Fruit fly (Drosophila melanogaster) whole organism, embryonic: ENCODE results near the gene Sodq.

Experiments used
- ATbp ChIP-seq: fragments of 200-800 bp; sonication (Bioruptor generic); optimal IDR thresholded peaks from 2 replicates; lab custom pipeline; 2017; ENCODE audit warnings: missing biosample characterization, mild to moderate bottlenecking, missing genetic modification characterization, missing genetic modification reagents
- CG11398 ChIP-seq: fragments of 200-800 bp; sonication (Bioruptor generic); optimal IDR thresholded peaks from 2 replicates; lab custom pipeline; 2016; ENCODE audit warnings: missing biosample characterization, missing genetic modification characterization
- CG11695 ChIP-seq: fragments of 200-800 bp; sonication (Bioruptor generic); IDR thresholded peaks from 3 replicates; pipeline ENCODE4 v1.3.6; 2022; ENCODE audit warnings: missing biosample characterization, missing genetic modification characterization
- CG12071 ChIP-seq: fragments of 200-800 bp; sonication (Bioruptor generic); optimal IDR thresholded peaks from 3 replicates; lab custom pipeline; 2018; ENCODE audit warnings: missing biosample characterization, mild to moderate bottlenecking, missing genetic modification characterization
- CG12104 ChIP-seq: fragments of 200-800 bp; sonication (Bioruptor generic); optimal IDR thresholded peaks from 3 replicates; lab custom pipeline; 2016; ENCODE audit warnings: missing biosample characterization, missing genetic modification characterization
- CG12236 ChIP-seq: fragments of 200-800 bp; sonication (Bioruptor generic); optimal IDR thresholded peaks from 2 replicates; lab custom pipeline; 2016; ENCODE audit warnings: missing biosample characterization, missing genetic modification characterization
- CG1233 ChIP-seq: fragments of 200-800 bp; sonication (Bioruptor generic); optimal IDR thresholded peaks from 4 replicates; lab custom pipeline; 2018; ENCODE audit warnings: missing biosample characterization, mild to moderate bottlenecking, missing genetic modification characterization
- CG13424 ChIP-seq: fragments of 200-800 bp; sonication (Bioruptor generic); optimal IDR thresholded peaks from 2 replicates; lab custom pipeline; 2019; ENCODE audit warnings: missing biosample characterization, mild to moderate bottlenecking, missing genetic modification characterization, moderate library complexity
- CG14441 ChIP-seq: fragments of 200-800 bp; sonication (Bioruptor generic); IDR thresholded peaks from 2 replicates; pipeline ENCODE4 v1.3.6; 2022; ENCODE audit warnings: missing biosample characterization, missing genetic modification characterization
- CG14710 ChIP-seq: fragments of 200-800 bp; sonication (Bioruptor generic); optimal IDR thresholded peaks from 3 replicates; lab custom pipeline; 2019; ENCODE audit warnings: missing biosample characterization, mild to moderate bottlenecking, missing genetic modification characterization, moderate library complexity
- CG15011 ChIP-seq: fragments of 200-800 bp; sonication (Bioruptor generic); optimal IDR thresholded peaks from 3 replicates; lab custom pipeline; 2018; ENCODE audit warnings: missing biosample characterization, mild to moderate bottlenecking, missing genetic modification characterization
- CG15696 ChIP-seq: fragments of 200-800 bp; sonication (Bioruptor generic); optimal IDR thresholded peaks from 2 replicates; lab custom pipeline; 2019; ENCODE audit warnings: missing biosample characterization, mild to moderate bottlenecking, missing genetic modification characterization, moderate library complexity
- CG1647 ChIP-seq: fragments of 200-800 bp; sonication (Bioruptor generic); optimal IDR thresholded peaks from 3 replicates; lab custom pipeline; 2016; ENCODE audit warnings: missing biosample characterization, missing genetic modification characterization
- CG18262 ChIP-seq: fragments of 200-800 bp; optimal IDR thresholded peaks from 3 replicates; lab custom pipeline; 2019; ENCODE audit warnings: missing biosample characterization, mild to moderate bottlenecking, missing genetic modification characterization, moderate library complexity
- CG3163 ChIP-seq: fragments of 200-800 bp; sonication (Bioruptor generic); optimal IDR thresholded peaks from 3 replicates; lab custom pipeline; 2016; ENCODE audit warnings: missing biosample characterization, missing genetic modification characterization
- CG33557 ChIP-seq: fragments of 200-800 bp; sonication (Bioruptor generic); optimal IDR thresholded peaks from 2 replicates; lab custom pipeline; 2019; ENCODE audit warnings: missing biosample characterization, mild to moderate bottlenecking, missing genetic modification characterization, moderate library complexity
- CG3407 ChIP-seq: fragments of 200-800 bp; sonication (Bioruptor generic); optimal IDR thresholded peaks from 2 replicates; lab custom pipeline; 2018; ENCODE audit warnings: missing biosample characterization, mild to moderate bottlenecking, missing genetic modification characterization
- CG8089 ChIP-seq: fragments of 200-800 bp; sonication (Bioruptor generic); optimal IDR thresholded peaks from 3 replicates; lab custom pipeline; 2016; ENCODE audit warnings: missing biosample characterization, missing genetic modification characterization
- CG9437 ChIP-seq: fragments of 200-800 bp; sonication (Bioruptor generic); optimal IDR thresholded peaks from 2 replicates; lab custom pipeline; 2018; ENCODE audit warnings: missing biosample characterization, mild to moderate bottlenecking, missing genetic modification characterization
- CG9727 ChIP-seq: fragments of 200-800 bp; sonication (Bioruptor generic); optimal IDR thresholded peaks from 3 replicates; lab custom pipeline; 2017; ENCODE audit warnings: missing biosample characterization, mild to moderate bottlenecking, missing genetic modification characterization
- CG9797 ChIP-seq: fragments of 200-800 bp; sonication (Bioruptor generic); optimal IDR thresholded peaks from 3 replicates; lab custom pipeline; 2018; ENCODE audit warnings: missing biosample characterization, mild to moderate bottlenecking, missing genetic modification characterization
- Dref ChIP-seq: fragments of 200-800 bp; sonication (Bioruptor generic); IDR thresholded peaks from 2 replicates; pipeline ENCODE4 v1.3.6; 2022; ENCODE audit warnings: missing biosample characterization, missing genetic modification characterization
- ERR ChIP-seq: fragments of 200-800 bp; sonication (Bioruptor generic); optimal IDR thresholded peaks from 2 replicates; lab custom pipeline; 2016; ENCODE audit warnings: missing biosample characterization, missing genetic modification characterization
- HmgD ChIP-seq: fragments of 200-800 bp; sonication (Bioruptor generic); optimal IDR thresholded peaks from 3 replicates; lab custom pipeline; 2016; ENCODE audit warnings: missing biosample characterization, missing genetic modification characterization
- Jarid2 ChIP-seq: fragments of 200-800 bp; sonication (Bioruptor generic); optimal IDR thresholded peaks from 3 replicates; lab custom pipeline; 2017; ENCODE audit warnings: mild to moderate bottlenecking, missing biosample characterization, missing genetic modification reagents, missing genetic modification characterization
- Med ChIP-seq: fragments of 200-800 bp; sonication (Bioruptor generic); peaks from one replicate; lab custom pipeline; 2016; ENCODE audit warnings: missing biosample characterization, missing genetic modification characterization, mild to moderate bottlenecking, inconsistent platforms, moderate library complexity
- Mes4 ChIP-seq: fragments of 200-800 bp; sonication (Bioruptor generic); optimal IDR thresholded peaks from 2 replicates; lab custom pipeline; 2016; ENCODE audit warnings: missing biosample characterization, missing genetic modification characterization
- PHDP ChIP-seq: fragments of 200-800 bp; sonication (Bioruptor generic); optimal IDR thresholded peaks from 3 replicates; lab custom pipeline; 2018; ENCODE audit warnings: missing biosample characterization, mild to moderate bottlenecking, missing genetic modification characterization, moderate library complexity
- Sry-δ ChIP-seq: fragments of 200-800 bp; sonication (Bioruptor generic); optimal IDR thresholded peaks from 2 replicates; lab custom pipeline; 2016; ENCODE audit warnings: missing biosample characterization, missing genetic modification characterization
- Ssrp ChIP-seq: fragments of 200-800 bp; sonication (Bioruptor generic); optimal IDR thresholded peaks from 2 replicates; lab custom pipeline; 2018; ENCODE audit warnings: missing biosample characterization, mild to moderate bottlenecking, missing genetic modification characterization, moderate library complexity
- TFAM ChIP-seq: fragments of 200-800 bp; sonication (Bioruptor generic); optimal IDR thresholded peaks from 2 replicates; lab custom pipeline; 2017; ENCODE audit warnings: missing biosample characterization, missing genetic modification characterization, inconsistent platforms
- Xrp1 ChIP-seq: fragments of 200-800 bp; sonication (Bioruptor generic); IDR thresholded peaks from 2 replicates; pipeline ENCODE4 v1.3.6; 2022; ENCODE audit warnings: missing biosample characterization, missing genetic modification characterization
- YL-1 ChIP-seq: fragments of 200-800 bp; sonication (Bioruptor generic); optimal IDR thresholded peaks from 3 replicates; lab custom pipeline; 2017; ENCODE audit warnings: missing biosample characterization, mild to moderate bottlenecking, missing genetic modification characterization
- ac ChIP-seq: fragments of 200-800 bp; sonication (Bioruptor generic); optimal IDR thresholded peaks from 3 replicates; lab custom pipeline; 2017; ENCODE audit warnings: missing biosample characterization, mild to moderate bottlenecking, missing genetic modification characterization
- ap ChIP-seq: fragments of 200-800 bp; sonication (Bioruptor generic); IDR thresholded peaks from 2 replicates; pipeline ENCODE4 v1.3.6; 2022; ENCODE audit warnings: missing biosample characterization, missing genetic modification characterization
- bab2 ChIP-seq: fragments of 200-800 bp; sonication (Bioruptor generic); optimal IDR thresholded peaks from 2 replicates; lab custom pipeline; 2016; ENCODE audit warnings: missing biosample characterization, missing genetic modification characterization
- bbx ChIP-seq: fragments of 200-800 bp; sonication (Bioruptor generic); IDR thresholded peaks from 2 replicates; pipeline ENCODE4 v1.3.6; 2022; ENCODE audit warnings: missing biosample characterization, missing genetic modification characterization; ENCODE audit not compliant: partially characterized antibody
- chm ChIP-seq: fragments of 200-800 bp; sonication (Bioruptor generic); IDR thresholded peaks from 2 replicates; pipeline ENCODE4 v1.3.6; 2022; ENCODE audit warnings: missing biosample characterization, missing genetic modification characterization
- fd64A ChIP-seq: fragments of 200-800 bp; sonication (Bioruptor generic); optimal IDR thresholded peaks from 3 replicates; lab custom pipeline; 2018; ENCODE audit warnings: missing biosample characterization, mild to moderate bottlenecking, missing genetic modification characterization
- gem ChIP-seq: fragments of 200-800 bp; sonication (Bioruptor generic); optimal IDR thresholded peaks from 2 replicates; lab custom pipeline; 2019; ENCODE audit warnings: missing biosample characterization, mild to moderate bottlenecking, missing genetic modification characterization, moderate library complexity
- grn ChIP-seq: fragments of 200-800 bp; sonication (Bioruptor generic); optimal IDR thresholded peaks from 3 replicates; lab custom pipeline; 2017; ENCODE audit warnings: missing biosample characterization, missing genetic modification characterization
- gsb-n ChIP-seq: fragments of 200-800 bp; sonication (Bioruptor generic); optimal IDR thresholded peaks from 3 replicates; lab custom pipeline; 2018; ENCODE audit warnings: missing biosample characterization, mild to moderate bottlenecking, missing genetic modification characterization
- nau ChIP-seq: fragments of 200-800 bp; sonication (Bioruptor generic); optimal IDR thresholded peaks from 3 replicates; lab custom pipeline; 2017; ENCODE audit warnings: missing biosample characterization, mild to moderate bottlenecking, missing genetic modification characterization, missing genetic modification reagents
- nom ChIP-seq: fragments of 200-800 bp; sonication (Bioruptor generic); optimal IDR thresholded peaks from 2 replicates; lab custom pipeline; 2017; ENCODE audit warnings: missing biosample characterization, missing genetic modification characterization, mild to moderate bottlenecking, moderate library complexity, missing genetic modification reagents
- onecut ChIP-seq: fragments of 200-800 bp; sonication (Bioruptor generic); IDR thresholded peaks from 2 replicates; pipeline ENCODE4 v1.3.6; 2022; ENCODE audit warnings: missing biosample characterization, missing genetic modification characterization
- otp ChIP-seq: fragments of 200-800 bp; sonication (Bioruptor generic); IDR thresholded peaks from 3 replicates; pipeline ENCODE4, ENCODE4 v1.3.6; 2022; ENCODE audit warnings: missing biosample characterization, missing genetic modification characterization
- pros ChIP-seq: fragments of 200-800 bp; sonication (Bioruptor generic); optimal IDR thresholded peaks from 3 replicates; lab custom pipeline; 2019; ENCODE audit warnings: missing biosample characterization, mild to moderate bottlenecking, missing genetic modification characterization, moderate library complexity
- sens ChIP-seq: fragments of 200-800 bp; sonication (Bioruptor generic); peaks from one replicate; lab custom pipeline; 2016; ENCODE audit warnings: missing biosample characterization, missing genetic modification characterization
- sens-2 ChIP-seq: fragments of 200-800 bp; sonication (Bioruptor generic); IDR thresholded peaks from 2 replicates; pipeline ENCODE4 v1.3.6; 2022; ENCODE audit warnings: missing biosample characterization, missing genetic modification characterization
- sim ChIP-seq: fragments of 200-800 bp; sonication (Bioruptor generic); IDR thresholded peaks from 2 replicates; pipeline ENCODE4 v1.3.6; 2022; ENCODE audit warnings: missing biosample characterization, missing genetic modification characterization
- yki ChIP-seq: fragments of >200 bp; optimal IDR thresholded peaks from 3 replicates; lab custom pipeline; 2018

The Sodq gene

DNA sequence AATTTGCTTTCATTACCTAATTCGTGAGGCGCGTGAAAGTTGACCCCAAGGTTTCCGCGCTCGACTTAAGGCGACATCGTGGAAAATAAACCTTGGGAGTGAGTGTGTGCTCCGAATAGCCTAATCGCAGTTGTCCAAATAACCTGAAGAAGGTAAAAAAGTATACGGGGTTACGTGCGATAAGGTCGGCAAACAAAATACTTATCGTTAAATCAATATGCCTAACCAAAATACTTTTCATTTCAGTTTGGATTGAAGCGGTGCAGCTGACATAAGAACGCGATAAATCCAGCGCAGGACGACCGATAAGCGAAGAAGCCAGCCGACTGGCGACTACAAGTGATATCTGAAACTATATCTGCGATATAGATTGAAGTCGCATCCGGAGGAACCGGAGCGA lies 10.5 kb upstream of the Sodq start (continued):
- TF ChIP-seq Xrp1 = peak; percentile 68
- TF ChIP-seq gem (tag; lab: Kevin White, UChicago) = peak; percentile 31
- TF ChIP-seq onecut (GFP tag; lab: Robert Waterston, UW) = peak; percentile 29; the same call in 1 of the 2 replicates
- TF ChIP-seq CG12236 (GFP tag; lab: Kevin White, UChicago) = peak; percentile 38
- TF ChIP-seq CG13424 (tag; lab: Kevin White, UChicago) = peak; percentile 22
- TF ChIP-seq Jarid2 = no peak
- TF ChIP-seq Mes4 = peak; percentile 44
- TF ChIP-seq ERR (GFP tag; lab: Kevin White, UChicago) = no peak
- TF ChIP-seq PHDP = peak; percentile 21
- TF ChIP-seq fd64A = peak; percentile 86
- peak; percentile 86 for TF ChIP-seq ATbp (GFP tag; lab: Kevin White, UChicago)
- peak; percentile 16 for TF ChIP-seq CG15011
- peak; percentile 31; the same call in 1 of the 3 replicates for TF ChIP-seq otp (GFP tag; lab: Robert Waterston, UW)
- TF ChIP-seq sens-2 = peak; percentile 77
- peak; percentile 6 for TF ChIP-seq Sry-δ (GFP tag; lab: Kevin White, UChicago)
- no peak for TF ChIP-seq ap
- no peak for TF ChIP-seq TFAM (GFP tag; lab: Kevin White, UChicago)
- TF ChIP-seq CG12071 (GFP tag; lab: Kevin White, UChicago) = peak; percentile 24
- peak; percentile 13 for TF ChIP-seq CG9727 (GFP tag; lab: Kevin White, UChicago)
- peak; percentile 18 for TF ChIP-seq YL-1 (GFP tag; lab: Kevin White, UChicago)
- TF ChIP-seq gsb-n (tag; lab: Kevin White, UChicago) = peak; percentile 38
- TF ChIP-seq nau (GFP tag; lab: Kevin White, UChicago) = peak; percentile 66
- peak; percentile 6 for TF ChIP-seq CG3163
- TF ChIP-seq CG12104 (GFP tag; lab: Kevin White, UChicago) = no peak
- peak; percentile 74; the same call in 1 of the 2 replicates for TF ChIP-seq chm
- TF ChIP-seq CG8089 (GFP tag; lab: Kevin White, UChicago) = peak; percentile 49
- TF ChIP-seq bbx (GFP tag; lab: Robert Waterston, UW) = no peak
- peak; percentile 90 for TF ChIP-seq pros (GFP tag; lab: Kevin White, UChicago)
- peak; percentile 75 for TF ChIP-seq CG3407
- TF ChIP-seq sens (GFP tag; lab: Kevin White, UChicago) = peak; percentile 25
- TF ChIP-seq yki (lab: Kevin White, UChicago) = no peak
- peak; percentile 86 for TF ChIP-seq grn (GFP tag; lab: Kevin White, UChicago)
- TF ChIP-seq Ssrp (tag; lab: Kevin White, UChicago) = no peak
- TF ChIP-seq HmgD (GFP tag; lab: Kevin White, UChicago) = no peak
- 0 out of 3 replicates have a peak, but pooled peaks have one; percentile 30 for TF ChIP-seq CG11695 (GFP tag; lab: Robert Waterston, UW)
- peak; percentile 17 for TF ChIP-seq CG18262 (tag; lab: Kevin White, UChicago)
- peak; percentile 77 for TF ChIP-seq CG33557 (GFP tag; lab: Kevin White, UChicago)
- no peak for TF ChIP-seq nom
- TF ChIP-seq CG14441 = 0 out of 2 replicates have a peak, but pooled peaks have one; percentile 19
- peak; percentile 68 for TF ChIP-seq ac (GFP tag; lab: Kevin White, UChicago)
- peak; percentile 80 for TF ChIP-seq CG15696
- no peak for TF ChIP-seq CG9797 (GFP tag; lab: Kevin White, UChicago)
- 0 out of 2 replicates have a peak, but pooled peaks have one; percentile 7 for TF ChIP-seq sim
- peak; percentile 38 for TF ChIP-seq Med (GFP tag; lab: Kevin White, UChicago)
- peak; percentile 42 for TF ChIP-seq CG1233 (GFP tag; lab: Kevin White, UChicago)
- peak; percentile 21 for TF ChIP-seq bab2 (GFP tag; lab: Kevin White, UChicago)
- peak; percentile 30 for TF ChIP-seq CG11398 (GFP tag; lab: Kevin White, UChicago)
- TF ChIP-seq CG9437 (GFP tag; lab: Kevin White, UChicago) = no peak
- no peak for TF ChIP-seq CG1647
- peak; percentile 44 for TF ChIP-seq CG14710 (tag; lab: Kevin White, UChicago)
- TF ChIP-seq Dref (GFP tag; lab: Robert Waterston, UW) = no peak
